Worm (Caenorhabditis elegans): ENCODE results near the gene ace-3.

The ace-3 gene

ce11 chrII:14250147-14250965 is 44.9 kb downstream of the ace-3 start, which contains the start of gene hmg-1.1 (continued):
- TF ChIP-seq C34B4.2 (tag; optimal IDR thresholded peaks at IDR 0.05) (no peak), nhr-11 (tag; optimal IDR thresholded peaks at IDR 0.05) (no peak), lin-13 (GFP tag; optimal IDR thresholded peaks at IDR 0.05) (peak; percentile 20), blmp-1 (tag; optimal IDR thresholded peaks at IDR 0.05) (peak; percentile 71), unc-62 (GFP tag; optimal IDR thresholded peaks at IDR 0.05) (no peak), C16A3.4 (tag; optimal IDR thresholded peaks at IDR 0.05) (peak; percentile 60), elt-2 (tag; optimal IDR thresholded peaks at IDR 0.05) (peak; percentile 0), sox-4 (tag; optimal IDR thresholded peaks at IDR 0.05) (no peak), nhr-47 (tag; optimal IDR thresholded peaks at IDR 0.05) (peak; percentile 67), ceh-8 (GFP tag; optimal IDR thresholded peaks at IDR 0.05) (peak; percentile 71), egl-27 (tag; optimal IDR thresholded peaks at IDR 0.05) (no peak), unc-86 (tag; optimal IDR thresholded peaks at IDR 0.05) (peak; percentile 64), isw-1 (GFP tag; IDR thresholded peaks at IDR 0.05) (peak; percentile 12; the same call in 1 of the 2 replicates), F16B12.6 (tag; optimal IDR thresholded peaks at IDR 0.05) (peak; percentile 38), fkh-8 (tag; optimal IDR thresholded peaks at IDR 0.05) (peak; percentile 87), sup-37 (GFP tag; optimal IDR thresholded peaks at IDR 0.05) (no peak), lin-14 (GFP tag; optimal IDR thresholded peaks at IDR 0.05) (peak; percentile 90), ceh-82 (tag; optimal IDR thresholded peaks at IDR 0.05) (peak in 2 of 3 experiments; percentile 26 to 79), lin-15B (tag; optimal IDR thresholded peaks at IDR 0.05) (peak; percentile 8), nhr-71 (tag; optimal IDR thresholded peaks at IDR 0.05) (peak; percentile 83), unc-98 (GFP tag; IDR thresholded peaks at IDR 0.05) (no peak; the same call in 1 of the 2 replicates), unc-130 (tag; optimal IDR thresholded peaks at IDR 0.05) (peak; percentile 43), ceh-63 (GFP tag; optimal IDR thresholded peaks at IDR 0.05) (no peak), zag-1 (tag; optimal IDR thresholded peaks at IDR 0.05) (no peak), lir-3 (tag; optimal IDR thresholded peaks at IDR 0.05; ENCODE audit: poor library complexity) (peak; percentile 61), ztf-4 (tag; optimal IDR thresholded peaks at IDR 0.05) (peak; percentile 79), egl-13 (tag; optimal IDR thresholded peaks at IDR 0.05) (peak; percentile 41), elt-3 (tag; optimal IDR thresholded peaks at IDR 0.05) (peak in 1 of 6 experiments; percentile 26), pax-3 (tag; optimal IDR thresholded peaks at IDR 0.05) (peak; percentile 10), sptf-1 (tag; optimal IDR thresholded peaks at IDR 0.05) (no peak)

DNA sequence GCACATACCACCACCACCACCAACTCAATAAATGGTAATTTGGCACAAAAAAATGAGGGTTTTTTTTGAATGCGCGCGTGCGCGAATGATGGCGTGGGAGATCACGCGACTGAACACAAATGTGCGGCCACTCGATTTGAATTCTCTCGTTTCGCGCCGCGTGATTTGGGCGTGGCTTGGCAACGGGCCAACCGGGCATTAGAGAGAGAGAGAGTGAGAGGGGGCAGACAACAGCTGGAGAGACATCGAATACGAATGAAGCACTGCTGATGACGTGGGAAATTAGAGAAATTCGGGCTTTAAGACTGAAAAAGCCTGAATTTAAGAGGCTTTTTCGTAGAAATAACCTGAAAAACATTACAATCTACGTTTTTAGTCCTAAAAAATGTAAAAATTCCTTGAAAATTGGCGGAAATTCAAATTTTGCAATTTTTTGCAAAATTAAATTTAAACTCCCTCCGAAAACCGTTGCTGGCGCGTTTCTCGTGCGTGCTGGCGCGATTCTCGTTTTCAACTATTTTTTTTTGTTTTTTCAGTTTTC is 46.0 kb downstream of the ace-3 start:
- TF ChIP-seq unc-30 (tag; optimal IDR thresholded peaks at IDR 0.05) (no peak), nhr-71 (tag; optimal IDR thresholded peaks at IDR 0.05) (peak; percentile 98), nhr-19 (GFP tag; conservative IDR thresholded peaks at IDR 0.05) (peak; percentile 88), mef-2 (tag; optimal IDR thresholded peaks at IDR 0.05) (no peak), sup-37 (GFP tag; optimal IDR thresholded peaks at IDR 0.05) (peak; percentile 72), mdl-1 (tag; optimal IDR thresholded peaks at IDR 0.05) (peak; percentile 8 to 89), ceh-82 (tag; optimal IDR thresholded peaks at IDR 0.05) (peak; percentile 76 to 85 (median 81)), lir-3 (tag; optimal IDR thresholded peaks at IDR 0.05; ENCODE audit: poor library complexity) (no peak), fos-1 (tag; optimal IDR thresholded peaks at IDR 0.05) (peak; percentile 63), hlh-17 (GFP tag; optimal IDR thresholded peaks at IDR 0.05; ENCODE audit: borderline replicate concordance) (no peak), ztf-4 (tag; optimal IDR thresholded peaks at IDR 0.05) (peak; percentile 87), irx-1 (tag; optimal IDR thresholded peaks at IDR 0.05) (peak; percentile 92), fkh-4 (tag; optimal IDR thresholded peaks at IDR 0.05; ENCODE audit: borderline replicate concordance) (peak; percentile 36), efl-3 (GFP tag; optimal IDR thresholded peaks at IDR 0.05) (peak; percentile 60), aha-1 (tag; optimal IDR thresholded peaks at IDR 0.05) (peak; percentile 8), lin-14 (GFP tag; optimal IDR thresholded peaks at IDR 0.05) (peak; percentile 95), unc-86 (tag; optimal IDR thresholded peaks at IDR 0.05) (peak; percentile 95), isw-1 (GFP tag; IDR thresholded peaks at IDR 0.05) (peak; percentile 73), sptf-1 (tag; optimal IDR thresholded peaks at IDR 0.05) (no peak), lsy-2 (tag; optimal IDR thresholded peaks at IDR 0.05) (peak; percentile 77 to 87), xbp-1 (tag; optimal IDR thresholded peaks at IDR 0.05) (peak; percentile 90), unc-98 (GFP tag; IDR thresholded peaks at IDR 0.05) (peak; percentile 40; the same call in 1 of the 2 replicates), aly-2 (tag; optimal IDR thresholded peaks at IDR 0.05) (peak; percentile 48), snpc-4 (tag; optimal IDR thresholded peaks at IDR 0.05) (peak; percentile 52), lin-13 (GFP tag; optimal IDR thresholded peaks at IDR 0.05) (peak; percentile 37), ces-1 (GFP tag; optimal IDR thresholded peaks at IDR 0.05) (no peak), vab-15 (tag; optimal IDR thresholded peaks at IDR 0.05) (peak; percentile 54), nhr-77 (tag; optimal IDR thresholded peaks at IDR 0.05) (peak; percentile 88), egl-27 (tag; optimal IDR thresholded peaks at IDR 0.05) (peak in 1 of 2 experiments; percentile 35)
